Worm (Caenorhabditis elegans) whole organism, L4 larva: ENCODE results near the gene Y46G5A.20.

Source experiments
- F10B5.3 ChIP-seq: sonication (generic microtip); optimal IDR thresholded peaks from 2 replicates; lab custom pipeline; 2016; ENCODE audit warnings: mild to moderate bottlenecking, missing genetic modification characterization, missing compliant biosample characterization
- F37D6.2 ChIP-seq: sonication (generic microtip); optimal IDR thresholded peaks from 2 replicates; lab custom pipeline; 2016; ENCODE audit warnings: mild to moderate bottlenecking, missing genetic modification characterization, missing compliant biosample characterization
- F49E8.2 ChIP-seq: sonication (generic microtip); optimal IDR thresholded peaks from 2 replicates; lab custom pipeline; 2016; ENCODE audit warnings: missing compliant biosample characterization, mild to moderate bottlenecking, missing genetic modification characterization, borderline replicate concordance
- ZK546.5 ChIP-seq, 2 experiments: sonication (generic microtip); optimal IDR thresholded peaks; 2 replicates each; lab custom pipeline; 2017; ENCODE audit warnings: missing biosample characterization in 2 of 2, missing genetic modification characterization in 2 of 2
- aha-1 ChIP-seq: fragments of 150-350 bp; peaks from one replicate; lab custom pipeline; 2014; ENCODE audit warnings: missing biosample characterization, missing genetic modification characterization
- ama-1 ChIP-seq: fragments of 150-350 bp; optimal IDR thresholded peaks from 2 replicates; lab custom pipeline; 2014; ENCODE audit warnings: inconsistent platforms, mixed read lengths
- ceh-32 ChIP-seq: sonication (generic microtip); optimal IDR thresholded peaks from 2 replicates; lab custom pipeline; 2016; ENCODE audit warnings: mild to moderate bottlenecking, missing genetic modification characterization, missing compliant biosample characterization; ENCODE audit not compliant: poor library complexity
- ceh-44 ChIP-seq: fragments of 200-800 bp; sonication (Bioruptor generic); IDR thresholded peaks from 2 replicates; pipeline ENCODE4 v1.3.6; 2022; ENCODE audit warnings: missing genetic modification reagents, missing genetic modification characterization, missing compliant biosample characterization
- ceh-62 ChIP-seq: sonication (generic microtip); optimal IDR thresholded peaks from 2 replicates; lab custom pipeline; 2017; ENCODE audit warnings: missing biosample characterization, missing genetic modification characterization
- daf-16 ChIP-seq, 3 experiments: sonication (generic microtip); optimal IDR thresholded peaks; 2 replicates each; lab custom pipeline; 2016 to 2017; ENCODE audit warnings: missing genetic modification characterization in 3 of 3, missing genetic modification reagents in 3 of 3, mild to moderate bottlenecking in 2 of 3, missing compliant biosample characterization in 2 of 3, missing biosample characterization in 1 of 3, moderate library complexity in 1 of 3
- daf-8 ChIP-seq: fragments of 200-800 bp; sonication (Bioruptor generic); IDR thresholded peaks from 2 replicates; pipeline ENCODE4 v1.3.6; 2022; ENCODE audit warnings: missing genetic modification characterization, missing compliant biosample characterization
- dmd-8 ChIP-seq: fragments of 200-800 bp; sonication (Bioruptor generic); IDR thresholded peaks from 2 replicates; pipeline ENCODE4 v1.3.6; 2022; ENCODE audit warnings: missing genetic modification characterization, missing compliant biosample characterization
- fos-1 ChIP-seq: fragments of 150-350 bp; optimal IDR thresholded peaks from 2 replicates; lab custom pipeline; 2014; ENCODE audit warnings: missing biosample characterization, missing genetic modification characterization
- hif-1 ChIP-seq, 2 experiments: sonication (generic microtip); optimal IDR thresholded peaks; 2 replicates each; lab custom pipeline; 2016 to 2017; ENCODE audit warnings: missing compliant biosample characterization in 2 of 2, missing genetic modification characterization in 2 of 2, missing genetic modification reagents in 2 of 2, missing genotype in 2 of 2, mild to moderate bottlenecking in 1 of 2
- hlh-11 ChIP-seq: fragments of 200-800 bp; sonication (Bioruptor generic); optimal IDR thresholded peaks from 2 replicates; lab custom pipeline; 2018; ENCODE audit warnings: mild to moderate bottlenecking, missing genetic modification characterization, missing compliant biosample characterization
- hmg-1.1 ChIP-seq: fragments of 200-800 bp; sonication (Bioruptor generic); IDR thresholded peaks from 2 replicates; pipeline ENCODE4 v1.3.6; 2022; ENCODE audit warnings: missing genetic modification reagents, missing genetic modification characterization, missing compliant biosample characterization
- lin-38 ChIP-seq: fragments of 200-800 bp; sonication (Bioruptor generic); IDR thresholded peaks from 2 replicates; pipeline ENCODE4 v1.3.6; 2022; ENCODE audit warnings: missing genetic modification reagents, missing genetic modification characterization, missing compliant biosample characterization
- lir-3 ChIP-seq: sonication (generic microtip); optimal IDR thresholded peaks from 2 replicates; lab custom pipeline; 2016; ENCODE audit warnings: mild to moderate bottlenecking, missing genetic modification characterization, missing compliant biosample characterization
- mdt-29 ChIP-seq: fragments of 200-800 bp; sonication (Bioruptor generic); IDR thresholded peaks from 2 replicates; pipeline ENCODE4 v1.3.6; 2022; ENCODE audit warnings: missing genetic modification reagents, missing genetic modification characterization, missing compliant biosample characterization
- mep-1 ChIP-seq: fragments of 150-350 bp; sonication (generic microtip); optimal IDR thresholded peaks from 3 replicates; lab custom pipeline; 2014; ENCODE audit warnings: missing biosample characterization, missing genetic modification characterization
- mxl-3 ChIP-seq: fragments of 200-800 bp; sonication (Bioruptor generic); optimal IDR thresholded peaks from 2 replicates; lab custom pipeline; 2018; ENCODE audit warnings: mild to moderate bottlenecking, missing genetic modification characterization, missing compliant biosample characterization
- nhr-11 ChIP-seq: fragments of 150-350 bp; optimal IDR thresholded peaks from 2 replicates; lab custom pipeline; 2014; ENCODE audit warnings: missing biosample characterization, missing genetic modification characterization
- nhr-111 ChIP-seq: fragments of 200-800 bp; sonication (Bioruptor generic); optimal IDR thresholded peaks from 2 replicates; lab custom pipeline; 2018; ENCODE audit warnings: mild to moderate bottlenecking, missing genetic modification characterization, missing compliant biosample characterization
- nhr-42 ChIP-seq: fragments of 200-800 bp; sonication (Bioruptor generic); IDR thresholded peaks from 2 replicates; pipeline ENCODE4 v1.3.6; 2022; ENCODE audit warnings: missing genetic modification characterization, missing compliant biosample characterization
- nhr-6 ChIP-seq: fragments of 150-350 bp; optimal IDR thresholded peaks from 2 replicates; lab custom pipeline; 2014; ENCODE audit warnings: missing biosample characterization, missing genetic modification characterization
- nhr-77 ChIP-seq: fragments of 150-350 bp; optimal IDR thresholded peaks from 2 replicates; lab custom pipeline; 2014; ENCODE audit warnings: missing biosample characterization, missing genetic modification characterization
- php-3 ChIP-seq: fragments of 200-800 bp; sonication (Bioruptor generic); IDR thresholded peaks from 2 replicates; pipeline ENCODE4 v1.3.6; 2022; ENCODE audit warnings: missing genetic modification reagents, missing genetic modification characterization, missing compliant biosample characterization
- pqm-1 ChIP-seq: sonication (generic microtip); optimal IDR thresholded peaks from 2 replicates; lab custom pipeline; 2017; ENCODE audit warnings: missing biosample characterization, missing genetic modification characterization
- sdz-12 ChIP-seq: fragments of 200-800 bp; sonication (Bioruptor generic); optimal IDR thresholded peaks from 2 replicates; lab custom pipeline; 2018; ENCODE audit warnings: mild to moderate bottlenecking, missing genetic modification characterization, missing compliant biosample characterization
- set-16 ChIP-seq: fragments of 200-800 bp; sonication (Bioruptor generic); IDR thresholded peaks from 2 replicates; pipeline ENCODE4 v1.3.6; 2022; ENCODE audit warnings: missing genetic modification reagents, missing genetic modification characterization, missing compliant biosample characterization
- snpc-1.2 ChIP-seq: fragments of 200-800 bp; sonication (Bioruptor generic); IDR thresholded peaks from 2 replicates; pipeline ENCODE4 v1.3.6; 2022; ENCODE audit warnings: missing genetic modification reagents, missing genetic modification characterization, missing compliant biosample characterization
- vab-7 ChIP-seq: fragments of 200-800 bp; sonication (Bioruptor generic); IDR thresholded peaks from 2 replicates; pipeline ENCODE4 v1.3.6; 2022; ENCODE audit warnings: missing genetic modification reagents, missing genetic modification characterization, missing compliant biosample characterization
- zip-11 ChIP-seq: fragments of 200-800 bp; sonication (Bioruptor generic); IDR thresholded peaks from 2 replicates; pipeline ENCODE4 v1.3.6; 2022; ENCODE audit warnings: missing genetic modification characterization, missing compliant biosample characterization
- zip-2 ChIP-seq: fragments of 150-350 bp; optimal IDR thresholded peaks from 2 replicates; lab custom pipeline; 2014; ENCODE audit warnings: missing biosample characterization, missing genetic modification characterization
- ztf-11 ChIP-seq: fragments of 150-350 bp; optimal IDR thresholded peaks from 2 replicates; lab custom pipeline; 2014; ENCODE audit warnings: missing biosample characterization, missing genetic modification characterization
- ztf-7 ChIP-seq: fragments of 150-350 bp; optimal IDR thresholded peaks from 2 replicates; lab custom pipeline; 2014; ENCODE audit warnings: missing biosample characterization, missing genetic modification characterization

Gene Y46G5A.20

DNA sequence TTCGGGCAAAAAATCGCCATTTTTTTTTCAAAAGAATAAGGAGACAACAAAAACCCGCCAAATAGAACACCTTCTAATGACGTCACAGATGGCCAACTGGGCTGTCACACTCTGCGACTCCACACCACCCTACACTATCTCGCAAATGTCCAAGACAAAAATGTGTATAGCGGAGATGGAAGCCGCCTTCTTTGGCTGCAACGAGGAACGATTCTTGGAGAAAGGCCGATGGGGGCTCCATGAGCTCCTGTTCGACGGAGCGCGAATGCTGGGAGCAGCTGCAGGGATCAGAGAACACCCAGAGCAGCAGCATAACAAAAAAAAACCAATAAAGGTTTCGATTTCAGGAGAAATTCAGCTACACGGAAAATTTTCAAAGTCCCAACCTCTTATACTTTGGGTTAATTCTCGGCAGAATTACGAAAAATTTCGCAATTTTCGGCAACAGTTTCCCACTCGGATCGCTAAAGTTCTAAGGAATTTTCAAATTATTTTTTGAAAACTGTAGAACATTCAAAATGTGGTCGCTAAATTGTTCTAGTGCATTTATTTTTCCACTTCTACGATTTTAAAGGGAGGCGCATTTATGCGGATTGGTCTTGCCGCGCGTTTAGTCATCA lies 4.9 kb upstream of the Y46G5A.20 start (continued):
- TF ChIP-seq dmd-8 (GFP tag; lab: Robert Waterston, UW), result no peak
- TF ChIP-seq aha-1 (tag; lab: Kevin White, UChicago), result peak; percentile 58
- TF ChIP-seq ZK546.5 (tag; optimal IDR thresholded peaks at IDR 0.05; lab: Kevin White, UChicago), result no peak
- TF ChIP-seq vab-7, result peak; percentile 49; the same call in 1 of the 2 replicates
- no peak for TF ChIP-seq sdz-12 (GFP tag; lab: Kevin White, UChicago)
- TF ChIP-seq F10B5.3 (tag; lab: Kevin White, UChicago), result no peak
- TF ChIP-seq php-3 (GFP tag; lab: Robert Waterston, UW), result no peak
- TF ChIP-seq hif-1 (tag; optimal IDR thresholded peaks at IDR 0.05; lab: Kevin White, UChicago), result no peak
- TF ChIP-seq ztf-7 (tag; lab: Kevin White, UChicago), result no peak
- no peak for TF ChIP-seq lir-3 (tag; lab: Kevin White, UChicago)
- no peak for TF ChIP-seq ceh-32 (tag; lab: Kevin White, UChicago)
- no peak for TF ChIP-seq ceh-62 (tag; lab: Kevin White, UChicago)
- no peak for TF ChIP-seq F49E8.2 (tag; lab: Kevin White, UChicago)
- TF ChIP-seq daf-16 (GFP tag; optimal IDR thresholded peaks at IDR 0.05; lab: Kevin White, UChicago), result no peak
- TF ChIP-seq daf-16 (tag; optimal IDR thresholded peaks at IDR 0.05; lab: Kevin White, UChicago), result no peak
- TF ChIP-seq hmg-1.1 (GFP tag; lab: Robert Waterston, UW), result peak; percentile 74
- TF ChIP-seq nhr-42 (GFP tag; lab: Robert Waterston, UW), result no peak
- no peak for TF ChIP-seq ceh-44 (GFP tag; lab: Robert Waterston, UW)
- TF ChIP-seq F37D6.2 (tag; lab: Kevin White, UChicago), result peak; percentile 42
- TF ChIP-seq daf-8 (GFP tag; lab: Robert Waterston, UW), result no peak
- peak; percentile 15 for TF ChIP-seq nhr-11
- TF ChIP-seq fos-1 (tag; lab: Kevin White, UChicago), result no peak
- TF ChIP-seq nhr-6 (tag; lab: Kevin White, UChicago), result no peak
- TF ChIP-seq mep-1 (tag; lab: Kevin White, UChicago), result peak; percentile 20
- no peak for TF ChIP-seq nhr-77 (tag; lab: Kevin White, UChicago)
- TF ChIP-seq nhr-111 (GFP tag; lab: Kevin White, UChicago), result no peak
- TF ChIP-seq, all 104 proteins: peak for 25

DNA sequence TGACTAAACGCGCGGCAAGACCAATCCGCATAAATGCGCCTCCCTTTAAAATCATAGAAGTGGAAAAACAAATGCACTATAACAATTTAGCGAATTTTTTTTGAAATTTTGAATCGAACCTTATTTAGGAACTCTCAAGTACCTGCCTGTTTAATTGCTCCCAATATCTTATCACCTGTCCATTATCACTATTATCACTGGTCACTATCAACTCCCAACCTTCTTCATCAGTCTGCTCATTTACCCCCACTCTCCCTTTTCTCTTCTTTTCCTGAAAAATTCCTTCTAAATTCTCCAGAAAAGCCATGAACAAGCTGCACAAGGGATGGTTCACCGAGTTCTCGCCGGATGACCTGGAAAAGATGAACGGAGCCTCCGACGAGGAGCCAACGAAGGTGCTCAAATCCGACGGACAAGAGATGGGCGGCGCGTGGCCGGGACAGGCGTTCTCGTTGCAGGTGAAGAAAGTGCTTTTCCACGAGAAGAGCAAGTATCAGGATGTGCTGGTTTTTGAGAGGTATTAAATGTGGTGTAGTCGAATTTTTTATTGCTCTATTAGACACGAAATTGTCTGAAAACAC lies 4.1 kb upstream of the Y46G5A.20 start, which contains the start of gene spds-1:
Gene spds-1, plus strand, starts transcription at position 298 of the 581 bp plus-strand sequence.
- TF ChIP-seq hlh-11 (tag; lab: Kevin White, UChicago) (peak; percentile 8), pqm-1 (tag; lab: Kevin White, UChicago) (peak; percentile 48), mdt-29 (GFP tag; lab: Robert Waterston, UW) (no peak), snpc-1.2 (GFP tag; lab: Robert Waterston, UW) (no peak), set-16 (GFP tag; lab: Robert Waterston, UW) (peak; percentile 60), lir-3 (tag; lab: Kevin White, UChicago) (no peak)

ce11 chrII:12808746-12809145 lies 2.1 kb upstream of the Y46G5A.20 start:
- TF ChIP-seq F49E8.2 (tag; lab: Kevin White, UChicago) (peak; percentile 68), ztf-11 (tag; lab: Kevin White, UChicago) (no peak), lin-38 (GFP tag; lab: Robert Waterston, UW) (peak; percentile 36; the same call in 1 of the 2 replicates)

ce11 chrII:12809725-12810124 lies 1.1 kb upstream of the Y46G5A.20 start:
- TF ChIP-seq ceh-62 (tag; lab: Kevin White, UChicago) (no peak), mxl-3 (GFP tag; lab: Kevin White, UChicago) (no peak), zip-2 (tag; lab: Kevin White, UChicago) (peak; percentile 87), zip-11 (GFP tag; lab: Robert Waterston, UW) (no peak), ama-1 (no peak), hif-1 (tag; optimal IDR thresholded peaks at IDR 0.05; lab: Kevin White, UChicago) (peak in 1 of 2 experiments; percentile 37)
- TF ChIP-seq, all 104 proteins: peak for 2
